Fruit fly (Drosophila melanogaster): ENCODE data around the gene ey.
A peak's percentile ranks its signal among the peaks of the same experiment; 100 is the strongest.

ey gene

DNA sequence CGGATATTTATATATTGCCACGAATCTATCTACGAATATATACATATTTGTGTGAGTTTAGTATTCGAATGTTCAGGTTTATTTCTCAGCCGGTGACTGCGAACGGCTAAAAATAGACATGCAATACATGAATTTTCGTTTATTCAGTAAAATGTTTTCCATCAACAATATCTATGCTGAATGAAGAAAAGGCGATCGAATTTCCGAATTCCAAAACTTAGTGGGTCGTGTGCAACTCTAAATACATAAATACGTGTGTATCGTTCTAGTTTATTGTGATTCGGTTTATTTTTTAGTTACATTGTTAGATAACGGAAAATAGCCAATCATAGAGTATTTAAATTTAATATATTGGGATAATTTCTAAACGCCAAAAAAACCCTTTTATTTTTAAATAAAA is 27.6 kb downstream of the ey start:
- TF ChIP-seq Sox100B (GFP tag; optimal IDR thresholded peaks at IDR 0.05) (no peak), Tbp (GFP tag; optimal IDR thresholded peaks at IDR 0.05) (no peak), CG16779 (GFP tag; IDR thresholded peaks at IDR 0.05) (no peak), CG2199 (GFP tag; IDR thresholded peaks at IDR 0.05) (no peak), D19A (tag; optimal IDR thresholded peaks at IDR 0.05) (peak; percentile 38), Myb (GFP tag; optimal IDR thresholded peaks at IDR 0.05) (no peak), CG3726 (GFP tag; IDR thresholded peaks at IDR 0.05) (no peak), CG4730 (GFP tag; IDR thresholded peaks at IDR 0.05) (no peak), CG10959 (GFP tag; IDR thresholded peaks at IDR 0.05) (no peak), emc (GFP tag; optimal IDR thresholded peaks at IDR 0.05) (no peak), usp (GFP tag; optimal IDR thresholded peaks at IDR 0.05) (no peak), CG4820 (GFP tag; optimal IDR thresholded peaks at IDR 0.05) (no peak), Opbp (GFP tag; IDR thresholded peaks at IDR 0.05; ENCODE audit: partially characterized antibody) (no peak), unpg (GFP tag; optimal IDR thresholded peaks at IDR 0.05) (no peak), CG7271 (tag; optimal IDR thresholded peaks at IDR 0.05) (no peak), sob (GFP tag; IDR thresholded peaks at IDR 0.05) (no peak), sens (GFP tag) (peak; percentile 64), grn (GFP tag; optimal IDR thresholded peaks at IDR 0.05) (no peak), MTF-1 (GFP tag; optimal IDR thresholded peaks at IDR 0.05; ENCODE audit: borderline replicate concordance) (peak; percentile 98), ato (GFP tag; IDR thresholded peaks at IDR 0.05; ENCODE audit: partially characterized antibody) (no peak), salm (tag; optimal IDR thresholded peaks at IDR 0.05) (no peak), Doc2 (GFP tag; IDR thresholded peaks at IDR 0.05) (no peak), caup (GFP tag; optimal IDR thresholded peaks at IDR 0.05; ENCODE audit: severe bottlenecking) (no peak), Sin3A (optimal IDR thresholded peaks at IDR 0.05) (no peak)
